Fruit fly (Drosophila melanogaster): ENCODE data around the gene Akr1B.

The Akr1B gene

DNA sequence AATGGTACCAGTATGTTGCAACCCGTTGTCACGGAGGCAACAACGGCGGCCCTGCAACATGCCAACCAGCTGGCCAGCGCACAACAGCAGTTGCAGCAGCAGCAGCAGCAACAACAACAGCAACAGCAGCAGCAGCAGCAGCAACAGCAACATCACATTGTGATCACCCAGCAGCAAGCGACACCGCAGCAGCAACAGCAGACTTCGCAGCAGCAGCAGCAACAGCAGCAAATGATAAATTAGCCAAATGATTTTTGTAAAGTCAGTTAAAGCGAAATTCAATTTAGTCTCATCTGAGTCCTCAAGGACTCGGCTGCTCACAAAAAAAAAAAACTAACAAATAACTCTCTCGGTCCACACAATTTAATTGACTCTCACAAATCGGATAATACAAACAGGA lies 20.0 kb downstream of the Akr1B start:
- TF ChIP-seq Myc (optimal IDR thresholded peaks at IDR 0.05): no peak
- no peak for TF ChIP-seq Jra (GFP tag; optimal IDR thresholded peaks at IDR 0.05)
- TF ChIP-seq Sp1 (GFP tag; optimal IDR thresholded peaks at IDR 0.05): no peak
- no peak for TF ChIP-seq HLH106 (tag; optimal IDR thresholded peaks at IDR 0.05)
- peak; percentile 93 for TF ChIP-seq Dfd (GFP tag; optimal IDR thresholded peaks at IDR 0.05)
- TF ChIP-seq ey (GFP tag; optimal IDR thresholded peaks at IDR 0.05): no peak

DNA sequence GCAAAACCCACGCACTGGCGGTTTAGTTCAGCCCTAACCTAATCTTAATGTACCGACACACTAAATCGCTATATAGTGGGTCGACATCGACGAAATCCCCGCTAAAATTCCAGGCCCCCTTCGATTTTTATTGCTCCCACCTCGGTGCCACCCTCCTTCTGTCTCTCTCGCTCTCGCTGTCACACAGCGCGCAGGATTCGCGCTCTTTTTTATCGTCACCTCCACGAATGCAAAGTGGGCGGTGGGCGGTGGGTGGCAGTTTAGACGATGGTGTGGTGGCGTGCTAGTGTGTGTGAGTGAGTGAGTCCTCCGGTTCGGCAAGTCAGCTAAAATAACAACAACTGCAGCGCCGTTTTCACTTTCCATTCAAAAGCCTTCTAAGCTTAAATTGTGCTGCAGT lies 22.1 kb downstream of the Akr1B start:
- TF ChIP-seq sage (GFP tag; optimal IDR thresholded peaks at IDR 0.05) (no peak), rgr (GFP tag; optimal IDR thresholded peaks at IDR 0.05) (no peak), brk (GFP tag; optimal IDR thresholded peaks at IDR 0.05) (no peak), N (GFP tag; optimal IDR thresholded peaks at IDR 0.05) (no peak), Sp1 (GFP tag; optimal IDR thresholded peaks at IDR 0.05) (no peak), tai (GFP tag; optimal IDR thresholded peaks at IDR 0.05) (no peak), woc (GFP tag; optimal IDR thresholded peaks at IDR 0.05) (no peak), Hr78 (GFP tag; optimal IDR thresholded peaks at IDR 0.05) (no peak), Vsx2 (GFP tag; optimal IDR thresholded peaks at IDR 0.05; ENCODE audit: partially characterized antibody) (no peak), OdsH (GFP tag; optimal IDR thresholded peaks at IDR 0.05) (no peak), jim (GFP tag; optimal IDR thresholded peaks at IDR 0.05) (no peak), pan (optimal IDR thresholded peaks at IDR 0.05) (no peak), CG9705 (GFP tag; optimal IDR thresholded peaks at IDR 0.05) (no peak), usp (GFP tag; optimal IDR thresholded peaks at IDR 0.05) (no peak), Mio (GFP tag; optimal IDR thresholded peaks at IDR 0.05) (no peak)

DNA sequence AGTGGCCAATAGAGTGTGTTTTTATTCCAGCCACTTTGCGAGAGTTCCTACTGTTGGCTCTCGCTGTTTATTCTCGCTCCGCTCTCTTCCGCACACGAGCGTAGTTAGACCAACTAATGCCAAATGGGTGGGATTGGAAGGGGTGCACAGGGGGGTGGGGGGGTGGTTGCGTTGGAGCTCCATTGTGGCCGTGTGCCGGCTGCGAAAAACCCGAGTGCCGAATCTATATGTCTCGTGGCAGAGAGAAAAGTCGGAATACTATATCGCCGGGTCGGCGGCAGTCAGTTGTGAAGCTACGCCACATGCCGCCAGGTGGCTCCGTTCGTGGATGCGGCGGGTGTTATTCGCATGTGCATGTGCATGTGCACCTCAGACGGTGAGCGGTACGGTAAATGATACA lies 23.0 kb downstream of the Akr1B start:
- TF ChIP-seq Sp1 (GFP tag; optimal IDR thresholded peaks at IDR 0.05): no peak
- no peak for TF ChIP-seq Hnf4 (GFP tag; optimal IDR thresholded peaks at IDR 0.05)
- no peak for TF ChIP-seq GATAd (GFP tag; optimal IDR thresholded peaks at IDR 0.05)
- TF ChIP-seq psq (GFP tag; optimal IDR thresholded peaks at IDR 0.05): no peak
- no peak for TF ChIP-seq tai (GFP tag; optimal IDR thresholded peaks at IDR 0.05)
- TF ChIP-seq Myc (optimal IDR thresholded peaks at IDR 0.05): no peak
- TF ChIP-seq rgr (GFP tag; optimal IDR thresholded peaks at IDR 0.05): no peak
- TF ChIP-seq usp (GFP tag; optimal IDR thresholded peaks at IDR 0.05): no peak
- no peak for TF ChIP-seq pan (optimal IDR thresholded peaks at IDR 0.05)
- no peak for TF ChIP-seq dsf (GFP tag; optimal IDR thresholded peaks at IDR 0.05; ENCODE audit: borderline replicate concordance)
- TF ChIP-seq h (GFP tag; optimal IDR thresholded peaks at IDR 0.05): no peak
- TF ChIP-seq Jra (GFP tag; optimal IDR thresholded peaks at IDR 0.05): no peak
- no peak for TF ChIP-seq br (GFP tag; optimal IDR thresholded peaks at IDR 0.05)
- no peak for TF ChIP-seq CG32264 (GFP tag; optimal IDR thresholded peaks at IDR 0.05)
- TF ChIP-seq Mio (GFP tag; optimal IDR thresholded peaks at IDR 0.05): no peak

DNA sequence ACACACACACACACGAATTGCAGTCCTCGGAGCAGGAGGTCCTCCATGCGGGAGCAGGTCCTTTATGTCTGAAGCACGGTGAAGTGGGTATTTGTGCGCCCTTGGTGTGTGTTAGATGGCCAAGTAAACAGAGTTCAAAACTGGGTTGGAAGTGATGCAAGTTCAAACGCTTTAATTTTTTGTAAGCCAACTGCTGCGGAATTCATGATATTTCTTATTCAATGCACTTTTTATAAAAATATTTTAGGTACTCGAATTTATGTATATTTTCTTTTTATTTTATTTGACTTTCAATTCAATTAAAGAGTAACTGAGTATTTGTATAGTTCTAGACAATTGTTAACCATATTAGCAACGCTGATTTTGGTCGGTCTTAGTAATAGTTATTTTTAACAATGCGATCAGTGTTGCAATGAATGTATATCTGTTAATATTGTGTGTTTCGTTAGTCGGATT lies 24.2 kb downstream of the Akr1B start, which contains the start of the genes CG14137 and CG46394:
TSS of gene CG14137 (minus strand) at position 101 of the 456 bp plus-strand sequence.
TSS of gene CG46394 (plus strand) at position 406 of the 456 bp plus-strand sequence.
- TF ChIP-seq Mio (GFP tag; optimal IDR thresholded peaks at IDR 0.05) (no peak), Dfd (GFP tag; optimal IDR thresholded peaks at IDR 0.05) (peak; percentile 84)

DNA sequence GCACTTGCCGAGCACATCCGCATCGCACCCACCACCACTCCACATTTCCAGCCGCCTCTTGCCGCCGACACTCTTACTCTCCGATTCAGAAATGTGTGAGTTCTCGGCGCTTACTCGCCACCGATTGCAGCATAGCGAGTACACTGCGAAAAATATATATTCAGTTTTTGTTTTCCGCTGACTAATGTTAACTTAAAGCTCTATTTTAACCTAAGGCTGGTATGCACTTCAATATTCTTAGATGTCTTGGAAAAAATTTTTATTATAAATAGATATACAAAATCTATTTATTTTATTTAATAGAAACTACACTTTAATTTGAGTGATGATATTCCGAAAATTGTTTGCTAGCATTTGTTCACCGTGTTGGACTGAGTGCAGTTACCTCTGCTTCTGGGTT lies 24.9 kb downstream of the Akr1B start:
- no peak for TF ChIP-seq OdsH (GFP tag; optimal IDR thresholded peaks at IDR 0.05)
- TF ChIP-seq sv (GFP tag; optimal IDR thresholded peaks at IDR 0.05): no peak
- TF ChIP-seq brk (GFP tag; optimal IDR thresholded peaks at IDR 0.05): no peak
- peak; percentile 3 for TF ChIP-seq rgr (GFP tag; optimal IDR thresholded peaks at IDR 0.05)
- peak; percentile 30 for TF ChIP-seq Sp1 (GFP tag; optimal IDR thresholded peaks at IDR 0.05)
- peak in 1 of 2 experiments; percentile 32 for TF ChIP-seq foxo (GFP tag; optimal IDR thresholded peaks at IDR 0.05)
- peak; percentile 32 for TF ChIP-seq HLH106 (tag; optimal IDR thresholded peaks at IDR 0.05)

DNA sequence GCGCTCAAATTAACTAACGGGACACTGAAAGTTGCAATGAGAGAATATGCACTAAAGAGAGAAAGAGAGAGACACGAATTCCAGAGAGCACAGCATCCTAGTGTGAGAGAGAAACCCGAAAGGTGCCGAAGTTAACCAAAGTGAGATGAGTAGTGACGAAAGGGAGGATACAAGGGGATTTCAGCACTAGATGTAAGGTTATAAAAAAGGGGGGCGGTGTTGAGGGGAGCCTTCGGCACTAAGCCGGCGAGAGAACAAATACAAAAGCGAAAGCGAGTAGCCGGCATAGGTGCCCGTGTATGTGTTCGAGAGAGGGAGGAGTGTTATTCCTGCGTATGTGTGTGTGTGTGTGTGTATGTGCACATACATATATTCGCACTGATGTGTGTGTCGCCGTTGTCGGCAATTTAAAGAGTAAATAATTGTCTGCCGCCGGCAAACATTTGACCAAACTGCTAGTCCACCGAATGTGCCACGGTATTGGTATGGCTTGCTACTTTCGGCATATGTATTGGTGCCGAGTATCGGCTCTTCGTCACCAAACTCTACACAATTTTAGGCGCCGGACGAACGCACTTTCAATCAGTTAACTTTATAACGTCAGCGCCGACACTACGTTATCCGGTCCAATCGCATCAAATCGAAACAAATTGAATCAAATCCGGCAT lies 27.5 kb downstream of the Akr1B start, which contains the start of gene CG7368:
TSS of gene CG7368 (plus strand) at position 618 of the 668 bp plus-strand sequence.
- TF ChIP-seq dl (GFP tag; optimal IDR thresholded peaks at IDR 0.05; ENCODE audit: insufficient read depth in 1 of 2, partially characterized antibody in 2 of 2): peak in 1 of 2 experiments; percentile 2
- no peak for TF ChIP-seq ey (GFP tag; optimal IDR thresholded peaks at IDR 0.05)

Measured in whole organism, wandering third instar larva.